Worm (Caenorhabditis elegans) whole organism, late embryonic: ENCODE measurements around the gene scb-1.

ENCODE experiments used
- C08G9.2 ChIP-seq: sonication (generic microtip); optimal IDR thresholded peaks from 2 replicates; lab custom pipeline; 2016; ENCODE audit warnings: mild to moderate bottlenecking, missing genetic modification characterization, moderate library complexity, missing compliant biosample characterization
- C38D4.7 ChIP-seq: fragments of 200-800 bp; sonication (Bioruptor generic); optimal IDR thresholded peaks from 2 replicates; lab custom pipeline; 2018; ENCODE audit warnings: mild to moderate bottlenecking, missing genetic modification characterization, moderate library complexity, missing compliant biosample characterization
- T23F11.4 ChIP-seq: fragments of 200-800 bp; sonication (Bioruptor generic); optimal IDR thresholded peaks from 2 replicates; lab custom pipeline; 2018; ENCODE audit warnings: mild to moderate bottlenecking, missing genetic modification characterization, missing compliant biosample characterization
- Y22D7AL.16 ChIP-seq: sonication (generic microtip); optimal IDR thresholded peaks from 2 replicates; lab custom pipeline; 2016; ENCODE audit warnings: missing genetic modification characterization, missing compliant biosample characterization
- ahr-1 ChIP-seq: sonication (generic microtip); optimal IDR thresholded peaks from 2 replicates; lab custom pipeline; 2016; ENCODE audit warnings: missing genetic modification characterization, missing compliant biosample characterization
- ama-1 ChIP-seq: fragments of 150-350 bp; optimal IDR thresholded peaks from 2 replicates; lab custom pipeline; 2014
- ceh-14 ChIP-seq: sonication (generic microtip); optimal IDR thresholded peaks from 2 replicates; lab custom pipeline; 2016; ENCODE audit warnings: missing genotype, missing genetic modification characterization, missing compliant biosample characterization
- ceh-18 ChIP-seq: sonication (generic microtip); optimal IDR thresholded peaks from 2 replicates; lab custom pipeline; 2016; ENCODE audit warnings: missing genetic modification characterization, missing compliant biosample characterization
- ceh-19 ChIP-seq: fragments of 200-800 bp; sonication (Bioruptor generic); optimal IDR thresholded peaks from 2 replicates; lab custom pipeline; 2018; ENCODE audit warnings: mild to moderate bottlenecking, missing genetic modification characterization, missing compliant biosample characterization
- ceh-2 ChIP-seq: sonication (generic microtip); optimal IDR thresholded peaks from 2 replicates; lab custom pipeline; 2016; ENCODE audit warnings: missing genotype, missing genetic modification characterization, missing compliant biosample characterization
- ceh-22 ChIP-seq: sonication (generic microtip); optimal IDR thresholded peaks from 2 replicates; lab custom pipeline; 2017; ENCODE audit warnings: missing biosample characterization, missing genetic modification characterization
- ceh-30 ChIP-seq: fragments of 150-350 bp; optimal IDR thresholded peaks from 2 replicates; lab custom pipeline; 2014; ENCODE audit warnings: missing biosample characterization, missing genetic modification characterization
- ceh-31 ChIP-seq: sonication (generic microtip); optimal IDR thresholded peaks from 2 replicates; lab custom pipeline; 2016; ENCODE audit warnings: missing genetic modification characterization, missing compliant biosample characterization
- ceh-48 ChIP-seq: sonication (generic microtip); optimal IDR thresholded peaks from 2 replicates; lab custom pipeline; 2016; ENCODE audit warnings: missing genetic modification characterization, inconsistent platforms, missing compliant biosample characterization
- che-1 ChIP-seq: sonication (generic microtip); optimal IDR thresholded peaks from 2 replicates; lab custom pipeline; 2016; ENCODE audit warnings: mild to moderate bottlenecking, missing genetic modification characterization, missing compliant biosample characterization
- dmd-4 ChIP-seq: sonication (generic microtip); optimal IDR thresholded peaks from 2 replicates; lab custom pipeline; 2016; ENCODE audit warnings: borderline replicate concordance, missing genetic modification characterization, missing compliant biosample characterization
- fkh-10 ChIP-seq: fragments of 150-350 bp; optimal IDR thresholded peaks from 2 replicates; lab custom pipeline; 2014; ENCODE audit warnings: missing biosample characterization, missing genetic modification reagents, missing genetic modification characterization
- fkh-6 ChIP-seq: sonication (generic microtip); optimal IDR thresholded peaks from 2 replicates; lab custom pipeline; 2016; ENCODE audit warnings: missing genetic modification characterization, missing compliant biosample characterization
- gmeb-2 ChIP-seq: sonication (generic microtip); optimal IDR thresholded peaks from 2 replicates; lab custom pipeline; 2016; ENCODE audit warnings: missing genetic modification characterization, inconsistent platforms, missing compliant biosample characterization
- hlh-13 ChIP-seq: fragments of 200-800 bp; sonication (Bioruptor generic); optimal IDR thresholded peaks from 2 replicates; lab custom pipeline; 2018; ENCODE audit warnings: mild to moderate bottlenecking, missing genetic modification characterization, missing compliant biosample characterization
- lim-6 ChIP-seq: sonication (generic microtip); optimal IDR thresholded peaks from 2 replicates; lab custom pipeline; 2016; ENCODE audit warnings: missing genetic modification characterization, missing compliant biosample characterization
- madf-2 ChIP-seq: sonication (generic microtip); optimal IDR thresholded peaks from 2 replicates; lab custom pipeline; 2017; ENCODE audit warnings: missing genetic modification characterization, missing compliant biosample characterization
- mec-3 ChIP-seq: sonication (generic microtip); optimal IDR thresholded peaks from 2 replicates; lab custom pipeline; 2016; ENCODE audit warnings: borderline replicate concordance, missing genetic modification characterization, missing compliant biosample characterization
- nhr-232 ChIP-seq: sonication (generic microtip); optimal IDR thresholded peaks from 2 replicates; lab custom pipeline; 2016; ENCODE audit warnings: missing genetic modification characterization, missing compliant biosample characterization
- pag-3 ChIP-seq: sonication (generic microtip); optimal IDR thresholded peaks from 2 replicates; lab custom pipeline; 2016; ENCODE audit warnings: missing compliant biosample characterization, missing genetic modification characterization, borderline replicate concordance
- pax-1 ChIP-seq: fragments of 150-350 bp; optimal IDR thresholded peaks from 2 replicates; lab custom pipeline; 2014; ENCODE audit warnings: missing biosample characterization, missing genetic modification characterization
- pha-4 ChIP-seq: fragments of 150-350 bp; optimal IDR thresholded peaks from 2 replicates; lab custom pipeline; 2018; ENCODE audit warnings: missing biosample characterization, missing genetic modification reagents, missing genetic modification characterization
- pqm-1 ChIP-seq: sonication (generic microtip); optimal IDR thresholded peaks from 2 replicates; lab custom pipeline; 2016; ENCODE audit warnings: missing genetic modification characterization, missing compliant biosample characterization
- pros-1 ChIP-seq: fragments of 150-350 bp; optimal IDR thresholded peaks from 2 replicates; lab custom pipeline; 2014; ENCODE audit warnings: missing biosample characterization, missing genetic modification reagents, missing genetic modification characterization
- ref-2 ChIP-seq: sonication (generic microtip); optimal IDR thresholded peaks from 2 replicates; lab custom pipeline; 2016; ENCODE audit warnings: missing genetic modification characterization, missing compliant biosample characterization
- rnt-1 ChIP-seq: sonication (generic microtip); optimal IDR thresholded peaks from 2 replicates; lab custom pipeline; 2016; ENCODE audit warnings: missing genetic modification characterization, missing compliant biosample characterization
- sdc-2 ChIP-seq: sonication (generic microtip); optimal IDR thresholded peaks from 2 replicates; lab custom pipeline; 2016; ENCODE audit warnings: missing genotype, missing genetic modification characterization, missing compliant biosample characterization
- sox-2 ChIP-seq: fragments of 200-800 bp; sonication (Bioruptor generic); IDR thresholded peaks from 2 replicates; pipeline ENCODE4 v1.3.6; 2022; ENCODE audit warnings: missing genetic modification reagents, missing genetic modification characterization, missing compliant biosample characterization
- sox-4 ChIP-seq: sonication (generic microtip); optimal IDR thresholded peaks from 2 replicates; lab custom pipeline; 2017; ENCODE audit warnings: mild to moderate bottlenecking, missing genetic modification characterization, inconsistent platforms, missing compliant biosample characterization
- tbx-2 ChIP-seq: sonication (generic microtip); optimal IDR thresholded peaks from 2 replicates; lab custom pipeline; 2016; ENCODE audit warnings: missing genetic modification characterization, missing compliant biosample characterization
- ttx-3 ChIP-seq: sonication (generic microtip); optimal IDR thresholded peaks from 2 replicates; lab custom pipeline; 2016; ENCODE audit warnings: missing genetic modification reagents, missing genetic modification characterization, missing compliant biosample characterization
- unc-3 ChIP-seq, 2 experiments: fragments of 200-800 bp in 1 of 2; sonication (Bioruptor generic) in 1 of 2; sonication (generic microtip) in 1 of 2; conservative IDR thresholded peaks in 1 of 2; optimal IDR thresholded peaks in 1 of 2; 2 replicates each; pipeline versions ENCODE4 v1.3.6 to Lab custom; 2016 to 2022; ENCODE audit warnings: missing compliant biosample characterization in 2 of 2, missing genetic modification characterization in 2 of 2, missing genetic modification reagents in 1 of 2
- unc-55 ChIP-seq: sonication (generic microtip); optimal IDR thresholded peaks from 2 replicates; lab custom pipeline; 2017; ENCODE audit warnings: missing biosample characterization, missing genetic modification reagents, missing genetic modification characterization
- zip-5 ChIP-seq: sonication (generic microtip); optimal IDR thresholded peaks from 2 replicates; lab custom pipeline; 2016; ENCODE audit warnings: missing genetic modification characterization, missing compliant biosample characterization

Gene scb-1

ce11 chrV:11157947-11158346 lies 38.4 kb upstream of the scb-1 start, which contains the start of gene srg-42:
srg-42 (minus strand) TSS chrV:11158047.
- TF ChIP-seq ref-2 (tag; lab: Kevin White, UChicago) (no peak), zip-5 (tag; lab: Kevin White, UChicago) (no peak), fkh-10 (GFP tag; lab: Kevin White, UChicago) (no peak), pros-1 (tag; lab: Kevin White, UChicago) (no peak), ahr-1 (tag; lab: Kevin White, UChicago) (no peak), ceh-31 (tag; lab: Kevin White, UChicago) (no peak), che-1 (tag; lab: Kevin White, UChicago) (no peak)

- TF ChIP-seq rnt-1 (tag; lab: Kevin White, UChicago) (no peak), tbx-2 (tag; lab: Kevin White, UChicago) (no peak), ceh-19 (GFP tag; lab: Kevin White, UChicago) (no peak), ceh-18 (tag; lab: Kevin White, UChicago) (no peak), pros-1 (tag; lab: Kevin White, UChicago) (no peak), ceh-31 (tag; lab: Kevin White, UChicago) (no peak), pqm-1 (tag; lab: Kevin White, UChicago) (no peak), ceh-2 (tag; lab: Kevin White, UChicago) (no peak), unc-55 (GFP tag; lab: Kevin White, UChicago) (no peak), ama-1 (no peak), sox-4 (tag; lab: Kevin White, UChicago) (no peak), pha-4 (tag; lab: Kevin White, UChicago) (no peak), ceh-22 (tag; lab: Kevin White, UChicago) (no peak)
Observed at ce11 chrV:11156589-11156988, 37.1 kb upstream of the scb-1 start.

ce11 chrV:11155553-11155952 lies 36.0 kb upstream of the scb-1 start, which contains the start of gene srg-38:
srg-38 (minus strand) TSS chrV:11155653.
- TF ChIP-seq sox-2 (GFP tag; lab: Robert Waterston, UW) (no peak), madf-2 (no peak), ttx-3 (tag; lab: Kevin White, UChicago) (no peak), pag-3 (tag; lab: Kevin White, UChicago) (no peak)
- TF ChIP-seq, all 69 proteins: peak for 0

ce11 chrV:11152333-11152732 lies 32.8 kb upstream of the scb-1 start, which contains the start of gene srg-39:
srg-39 (minus strand) TSS chrV:11152433.
- TF ChIP-seq pax-1: no peak
- TF ChIP-seq, all 69 proteins: peak for 0

ce11 chrV:11149405-11149804 lies 29.9 kb upstream of the scb-1 start, which contains the start of gene T19C4.1:
T19C4.1 (plus strand) TSS chrV:11149705.
- TF ChIP-seq ceh-31 (tag; lab: Kevin White, UChicago) (no peak), C08G9.2 (tag; lab: Kevin White, UChicago) (no peak), lim-6 (no peak), che-1 (tag; lab: Kevin White, UChicago) (no peak), nhr-232 (tag; lab: Kevin White, UChicago) (no peak), ahr-1 (tag; lab: Kevin White, UChicago) (no peak), sox-4 (tag; lab: Kevin White, UChicago) (no peak), Y22D7AL.16 (no peak), C38D4.7 (no peak)

- no peak for TF ChIP-seq hlh-13 (GFP tag; lab: Kevin White, UChicago)
- TF ChIP-seq fkh-6 (tag; lab: Kevin White, UChicago): no peak
Observed at ce11 chrV:11148971-11149370, 29.5 kb upstream of the scb-1 start.

ce11 chrV:11147780-11148144 lies 28.3 kb upstream of the scb-1 start:
- no peak for TF ChIP-seq pqm-1 (tag; lab: Kevin White, UChicago)
- TF ChIP-seq sox-4 (tag; lab: Kevin White, UChicago): no peak
- TF ChIP-seq ahr-1 (tag; lab: Kevin White, UChicago): no peak
- TF ChIP-seq ceh-14 (tag; lab: Kevin White, UChicago): no peak
- no peak for TF ChIP-seq pax-1
- TF ChIP-seq T23F11.4 (GFP tag; lab: Kevin White, UChicago): no peak
- TF ChIP-seq gmeb-2 (tag; lab: Kevin White, UChicago): no peak
- TF ChIP-seq zip-5 (tag; lab: Kevin White, UChicago): no peak
- TF ChIP-seq ceh-48: no peak
- TF ChIP-seq ceh-19 (GFP tag; lab: Kevin White, UChicago): no peak
- TF ChIP-seq dmd-4 (tag; lab: Kevin White, UChicago): no peak
- no peak for TF ChIP-seq unc-3 (GFP tag; conservative IDR thresholded peaks at IDR 0.05; lab: Robert Waterston, UW)
- TF ChIP-seq unc-3 (tag; optimal IDR thresholded peaks at IDR 0.05; lab: Kevin White, UChicago): no peak
- TF ChIP-seq mec-3 (tag; lab: Kevin White, UChicago): no peak
- TF ChIP-seq sdc-2 (tag; lab: Kevin White, UChicago): no peak
- TF ChIP-seq pha-4 (tag; lab: Kevin White, UChicago): no peak
- TF ChIP-seq madf-2: no peak
- no peak for TF ChIP-seq C08G9.2 (tag; lab: Kevin White, UChicago)
- no peak for TF ChIP-seq ceh-30
- TF ChIP-seq lim-6: no peak
